Worm (Caenorhabditis elegans) whole organism, mixed stage, embryonic: ENCODE data around the gene bbs-4.

Source experiments
- M03D4.4 ChIP-seq: sonication (generic microtip); optimal IDR thresholded peaks from 2 replicates; lab custom pipeline; 2017; ENCODE audit warnings: mild to moderate bottlenecking, missing genetic modification characterization, missing compliant biosample characterization
- bed-3 ChIP-seq: fragments of 200-800 bp; sonication (Bioruptor generic); optimal IDR thresholded peaks from 3 replicates; lab custom pipeline; 2018; ENCODE audit warnings: mild to moderate bottlenecking, missing genetic modification characterization, moderate library complexity, missing compliant biosample characterization
- blmp-1 ChIP-seq: fragments of 150-350 bp; optimal IDR thresholded peaks from 2 replicates; lab custom pipeline; 2014; ENCODE audit warnings: missing biosample characterization, missing genetic modification characterization
- ceh-39 ChIP-seq: fragments of 150-350 bp; optimal IDR thresholded peaks from 2 replicates; lab custom pipeline; 2014; ENCODE audit warnings: missing biosample characterization, missing genetic modification characterization
- ceh-43 ChIP-seq: fragments of 200-800 bp; sonication (Bioruptor generic); optimal IDR thresholded peaks from 2 replicates; lab custom pipeline; 2018; ENCODE audit warnings: mild to moderate bottlenecking, missing genetic modification characterization, moderate library complexity, missing compliant biosample characterization
- ceh-83 ChIP-seq: fragments of 200-800 bp; sonication (Bioruptor generic); optimal IDR thresholded peaks from 2 replicates; lab custom pipeline; 2018; ENCODE audit warnings: mild to moderate bottlenecking, missing genetic modification characterization, missing compliant biosample characterization
- ces-1 ChIP-seq: fragments of 150-350 bp; optimal IDR thresholded peaks from 2 replicates; lab custom pipeline; 2014; ENCODE audit warnings: missing biosample characterization, missing genetic modification reagents, missing genetic modification characterization
- drap-1 ChIP-seq: fragments of 200-800 bp; sonication (Bioruptor generic); optimal IDR thresholded peaks from 3 replicates; lab custom pipeline; 2018; ENCODE audit warnings: mild to moderate bottlenecking, missing genetic modification characterization, missing compliant biosample characterization
- elt-1 ChIP-seq: sonication (generic microtip); optimal IDR thresholded peaks from 2 replicates; lab custom pipeline; 2017; ENCODE audit warnings: missing genetic modification characterization, mild to moderate bottlenecking, missing compliant biosample characterization, antibody characterized with exemption, moderate library complexity, borderline replicate concordance; ENCODE audit not compliant: insufficient read depth
- elt-3 ChIP-seq: fragments of 150-350 bp; optimal IDR thresholded peaks from 2 replicates; lab custom pipeline; 2014; ENCODE audit warnings: missing biosample characterization, missing genetic modification characterization
- flh-1 ChIP-seq: fragments of 200-800 bp; sonication (Bioruptor generic); optimal IDR thresholded peaks from 2 replicates; lab custom pipeline; 2018; ENCODE audit warnings: mild to moderate bottlenecking, missing genetic modification characterization, moderate library complexity, missing compliant biosample characterization
- ham-2 ChIP-seq: fragments of 200-800 bp; sonication (Bioruptor generic); optimal IDR thresholded peaks from 2 replicates; lab custom pipeline; 2018; ENCODE audit warnings: mild to moderate bottlenecking, missing genetic modification characterization, missing compliant biosample characterization
- hlh-1 ChIP-seq: fragments of 150-350 bp; optimal IDR thresholded peaks from 2 replicates; lab custom pipeline; 2014; ENCODE audit warnings: missing biosample characterization, missing genetic modification reagents, missing genetic modification characterization
- lin-13 ChIP-seq: fragments of 150-350 bp; optimal IDR thresholded peaks from 2 replicates; lab custom pipeline; 2014; ENCODE audit warnings: missing biosample characterization, missing genetic modification characterization
- lin-32 ChIP-seq: fragments of 200-800 bp; sonication (Bioruptor generic); optimal IDR thresholded peaks from 2 replicates; lab custom pipeline; 2018; ENCODE audit warnings: mild to moderate bottlenecking, missing genetic modification characterization, missing compliant biosample characterization
- lsy-2 ChIP-seq: fragments of 150-350 bp; optimal IDR thresholded peaks from 2 replicates; lab custom pipeline; 2014; ENCODE audit warnings: missing biosample characterization, missing genetic modification characterization
- mab-5 ChIP-seq: fragments of 150-350 bp; optimal IDR thresholded peaks from 2 replicates; lab custom pipeline; 2014; ENCODE audit warnings: missing biosample characterization, missing genetic modification characterization
- mep-1 ChIP-seq: fragments of 150-350 bp; optimal IDR thresholded peaks from 2 replicates; lab custom pipeline; 2017; ENCODE audit warnings: missing biosample characterization, missing genetic modification reagents, missing genetic modification characterization, inconsistent platforms
- mls-2 ChIP-seq: sonication (generic microtip); optimal IDR thresholded peaks from 2 replicates; lab custom pipeline; 2016; ENCODE audit warnings: mild to moderate bottlenecking, missing genetic modification characterization, moderate library complexity, missing compliant biosample characterization
- nhr-12 ChIP-seq: fragments of 150-350 bp; optimal IDR thresholded peaks from 2 replicates; lab custom pipeline; 2014; ENCODE audit warnings: missing biosample characterization, missing genetic modification characterization
- nhr-2 ChIP-seq: fragments of 150-350 bp; optimal IDR thresholded peaks from 2 replicates; lab custom pipeline; 2014; ENCODE audit warnings: missing biosample characterization, missing genetic modification characterization
- nhr-237 ChIP-seq: fragments of 150-350 bp; optimal IDR thresholded peaks from 2 replicates; lab custom pipeline; 2014; ENCODE audit warnings: missing biosample characterization, missing genetic modification characterization
- nhr-28 ChIP-seq: fragments of 150-350 bp; optimal IDR thresholded peaks from 2 replicates; lab custom pipeline; 2014; ENCODE audit warnings: missing biosample characterization, missing genetic modification characterization
- nhr-76 ChIP-seq: sonication (generic microtip); optimal IDR thresholded peaks from 2 replicates; lab custom pipeline; 2017; ENCODE audit warnings: missing biosample characterization, missing genetic modification characterization
- sem-2 ChIP-seq: fragments of 200-800 bp; sonication (Bioruptor generic); optimal IDR thresholded peaks from 2 replicates; lab custom pipeline; 2018; ENCODE audit warnings: mild to moderate bottlenecking, missing genetic modification characterization, missing compliant biosample characterization
- snpc-4 ChIP-seq: fragments of 150-350 bp; optimal IDR thresholded peaks from 2 replicates; lab custom pipeline; 2014; ENCODE audit warnings: missing biosample characterization, missing genetic modification characterization
- tbx-8 ChIP-seq: fragments of 200-800 bp; sonication (Bioruptor generic); optimal IDR thresholded peaks from 2 replicates; lab custom pipeline; 2018; ENCODE audit warnings: mild to moderate bottlenecking, missing genetic modification characterization, moderate library complexity, missing compliant biosample characterization
- unc-120 ChIP-seq: sonication (generic microtip); optimal IDR thresholded peaks from 2 replicates; lab custom pipeline; 2017; ENCODE audit warnings: missing genetic modification characterization, missing compliant biosample characterization; ENCODE audit not compliant: poor library complexity, severe bottlenecking
- unc-39 ChIP-seq: fragments of 150-350 bp; optimal IDR thresholded peaks from 2 replicates; lab custom pipeline; 2014; ENCODE audit warnings: missing biosample characterization, missing genetic modification characterization
- unc-62 ChIP-seq: fragments of 150-350 bp; optimal IDR thresholded peaks from 2 replicates; lab custom pipeline; 2014; ENCODE audit warnings: missing biosample characterization, missing genetic modification reagents, missing genetic modification characterization
- zip-8 ChIP-seq: fragments of 150-350 bp; optimal IDR thresholded peaks from 2 replicates; lab custom pipeline; 2014; ENCODE audit warnings: missing biosample characterization, missing genetic modification characterization
- ztf-11 ChIP-seq: fragments of 150-350 bp; optimal IDR thresholded peaks from 2 replicates; lab custom pipeline; 2014; ENCODE audit warnings: missing biosample characterization, missing genetic modification characterization

The bbs-4 gene

DNA sequence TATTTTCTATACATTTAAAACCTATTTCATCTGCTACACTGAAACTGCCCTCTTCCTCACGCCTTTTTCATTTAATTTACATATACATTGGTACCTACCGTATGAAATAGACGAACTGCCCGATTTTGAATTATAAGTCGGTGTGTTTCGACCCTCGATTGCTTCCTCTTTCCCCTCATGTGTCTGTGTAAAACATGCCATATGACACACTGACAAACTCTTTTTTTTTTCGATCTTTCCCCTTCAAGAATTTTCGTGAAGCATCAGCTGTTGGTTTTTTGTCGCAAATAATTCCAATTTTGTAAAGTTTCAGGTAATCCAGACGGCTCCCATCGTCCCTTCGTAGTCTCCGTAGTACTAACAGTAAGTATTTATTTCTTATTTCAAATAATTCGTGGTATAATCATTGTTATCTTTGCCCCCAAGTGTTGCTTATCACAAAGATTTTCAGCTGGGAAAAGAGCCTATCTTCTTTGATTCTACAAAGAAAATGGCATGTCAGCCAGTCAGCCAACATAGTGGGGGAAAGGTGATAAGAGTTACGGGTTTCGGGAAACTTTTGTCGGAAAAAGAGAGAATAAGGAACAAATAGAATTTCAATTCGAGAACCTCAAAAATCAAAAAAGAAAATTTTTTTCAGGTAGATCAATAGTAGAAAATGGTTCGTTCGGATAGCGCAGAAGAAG is 10.0 kb upstream of the bbs-4 start:
- TF ChIP-seq ham-2 (GFP tag; lab: Kevin White, UChicago) = no peak

DNA sequence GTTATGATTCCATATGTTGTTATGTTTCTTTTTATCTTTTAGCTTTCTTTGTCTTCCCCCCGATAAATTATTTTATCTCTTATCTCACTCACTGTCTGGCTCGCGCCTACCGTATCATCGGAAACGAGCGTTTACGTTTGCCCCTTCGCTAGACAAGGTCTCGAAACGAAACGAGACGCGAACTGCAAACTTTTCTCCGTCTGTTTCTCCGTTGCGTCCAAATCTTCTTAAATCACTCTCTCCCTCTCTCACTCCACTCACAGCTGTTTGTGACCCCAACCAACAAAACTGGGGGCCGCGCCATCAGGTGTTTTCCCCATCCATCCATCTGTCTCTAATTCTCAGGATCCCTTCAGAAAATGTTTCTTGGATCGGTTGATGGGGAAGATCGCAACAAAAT is 8.2 kb upstream of the bbs-4 start:
- TF ChIP-seq mep-1 (tag; lab: Kevin White, UChicago) = no peak
- TF ChIP-seq ceh-39 = no peak
- TF ChIP-seq M03D4.4 (tag; lab: Kevin White, UChicago) = no peak
- no peak for TF ChIP-seq lsy-2 (tag; lab: Kevin White, UChicago)
- no peak for TF ChIP-seq snpc-4
- TF ChIP-seq nhr-2 (tag; lab: Kevin White, UChicago) = no peak
- no peak for TF ChIP-seq sem-2 (GFP tag; lab: Kevin White, UChicago)
- TF ChIP-seq mab-5 = no peak
- TF ChIP-seq ham-2 (GFP tag; lab: Kevin White, UChicago) = no peak
- no peak for TF ChIP-seq unc-39 (tag; lab: Kevin White, UChicago)
- TF ChIP-seq nhr-237 (tag; lab: Kevin White, UChicago) = no peak
- no peak for TF ChIP-seq nhr-12 (tag; lab: Kevin White, UChicago)
- no peak for TF ChIP-seq lin-13 (tag; lab: Kevin White, UChicago)
- no peak for TF ChIP-seq nhr-28

DNA sequence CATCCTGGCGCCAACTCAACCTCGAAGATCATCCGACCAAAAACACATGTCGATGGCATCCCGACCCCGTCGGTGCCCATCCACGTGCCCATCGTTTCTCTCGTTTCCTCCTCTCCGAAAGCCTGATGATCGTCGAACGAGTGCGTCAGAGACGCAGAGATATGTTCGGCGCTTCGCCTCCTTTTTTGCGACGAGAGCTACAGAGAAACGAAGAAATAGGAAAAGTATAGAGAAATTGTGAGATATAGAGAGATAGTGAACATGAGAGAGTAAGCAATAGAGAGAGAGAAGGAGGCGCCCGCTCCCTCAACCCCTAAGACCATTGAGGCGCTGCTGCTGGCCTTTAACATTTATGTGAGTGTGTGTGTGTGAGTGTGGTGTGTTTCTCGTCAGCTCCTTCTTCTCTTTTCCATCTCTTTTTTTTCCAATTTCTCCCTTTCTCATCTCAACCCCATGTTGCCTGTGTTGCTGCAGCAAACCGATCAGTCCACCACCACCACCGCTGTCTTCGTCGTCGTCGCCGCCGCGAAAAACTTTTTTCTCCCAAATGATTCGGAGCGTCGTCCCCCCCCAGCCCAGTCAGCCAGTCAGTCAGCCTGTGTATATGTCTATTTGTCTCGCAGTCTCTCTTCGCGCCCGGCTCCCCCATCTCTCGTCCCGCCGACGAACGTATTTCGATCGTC is 7.2 kb upstream of the bbs-4 start, which contains the start of gene hlh-11:
TSS of gene hlh-11 (plus strand) at position 633 of the 683 bp plus-strand sequence.
- TF ChIP-seq elt-3 (tag; lab: Kevin White, UChicago) (no peak), nhr-28 (no peak), blmp-1 (tag; lab: Kevin White, UChicago) (no peak), M03D4.4 (tag; lab: Kevin White, UChicago) (no peak), zip-8 (tag; lab: Kevin White, UChicago) (no peak), ztf-11 (tag; lab: Kevin White, UChicago) (no peak), sem-2 (GFP tag; lab: Kevin White, UChicago) (no peak), flh-1 (peak; percentile 32), ham-2 (GFP tag; lab: Kevin White, UChicago) (no peak), ceh-43 (GFP tag; lab: Kevin White, UChicago) (no peak), mep-1 (tag; lab: Kevin White, UChicago) (peak; percentile 8), bed-3 (GFP tag; lab: Kevin White, UChicago) (no peak), lsy-2 (tag; lab: Kevin White, UChicago) (peak; percentile 35), mls-2 (peak; percentile 23), unc-39 (tag; lab: Kevin White, UChicago) (no peak), unc-62 (GFP tag; lab: Kevin White, UChicago) (peak; percentile 20), snpc-4 (no peak), unc-120 (peak; percentile 96), ces-1 (GFP tag; lab: Kevin White, UChicago) (peak; percentile 58), nhr-237 (tag; lab: Kevin White, UChicago) (peak; percentile 45), lin-13 (tag; lab: Kevin White, UChicago) (peak; percentile 19), ceh-83 (GFP tag; lab: Kevin White, UChicago) (no peak), nhr-76 (tag; lab: Kevin White, UChicago) (no peak), nhr-2 (tag; lab: Kevin White, UChicago) (no peak), lin-32 (GFP tag; lab: Kevin White, UChicago) (no peak), hlh-1 (peak; percentile 25), elt-1 (tag; lab: Kevin White, UChicago) (no peak), drap-1 (GFP tag; lab: Kevin White, UChicago) (no peak)
- TF ChIP-seq, all 35 proteins: peak for 10

- no peak for TF ChIP-seq zip-8 (tag; lab: Kevin White, UChicago)
- no peak for TF ChIP-seq snpc-4
- TF ChIP-seq ces-1 (GFP tag; lab: Kevin White, UChicago) = no peak
- TF ChIP-seq tbx-8 = no peak
Measured at ce11 chrIII:9617599-9618262, 5.7 kb upstream of the bbs-4 start.
